Fruit fly (Drosophila melanogaster): ENCODE data around the gene lmgB.

The lmgB gene

dm6 chr2L:8572900-8573299 lies 44.5 kb upstream of the lmgB start (continued):
- TF ChIP-seq schlank (tag; optimal IDR thresholded peaks at IDR 0.05) = no peak
- no peak for TF ChIP-seq CG6272 (GFP tag; IDR thresholded peaks at IDR 0.05)
- TF ChIP-seq mam (GFP tag; optimal IDR thresholded peaks at IDR 0.05) = peak; percentile 38
- no peak for TF ChIP-seq fru (optimal IDR thresholded peaks at IDR 0.05)
- TF ChIP-seq ab (GFP tag; optimal IDR thresholded peaks at IDR 0.05) = no peak
- TF ChIP-seq zf30C (GFP tag; optimal IDR thresholded peaks at IDR 0.05) = peak; percentile 71
- TF ChIP-seq CG11723 (GFP tag; optimal IDR thresholded peaks at IDR 0.05) = no peak
- TF ChIP-seq CG15269 (tag; optimal IDR thresholded peaks at IDR 0.05) = peak; percentile 56
- TF ChIP-seq Dip3 (GFP tag; optimal IDR thresholded peaks at IDR 0.05) = no peak
- no peak for TF ChIP-seq sug (tag; optimal IDR thresholded peaks at IDR 0.05)
- TF ChIP-seq CG10979 (tag; optimal IDR thresholded peaks at IDR 0.05) = peak; percentile 61
- no peak for TF ChIP-seq danr (GFP tag; IDR thresholded peaks at IDR 0.05)
- no peak for TF ChIP-seq ro (GFP tag; IDR thresholded peaks at IDR 0.05)
- no peak for TF ChIP-seq HHEX (GFP tag; optimal IDR thresholded peaks at IDR 0.05)
- TF ChIP-seq dmrt99B (tag; optimal IDR thresholded peaks at IDR 0.05) = peak; percentile 66
- TF ChIP-seq Fer2 (tag; optimal IDR thresholded peaks at IDR 0.05) = no peak
- no peak for TF ChIP-seq CG33213 (GFP tag; optimal IDR thresholded peaks at IDR 0.05)
- TF ChIP-seq nom (GFP tag; optimal IDR thresholded peaks at IDR 0.05) = no peak
- peak; percentile 7 for TF ChIP-seq trem (tag; optimal IDR thresholded peaks at IDR 0.05)
- TF ChIP-seq Pdp1 (GFP tag; optimal IDR thresholded peaks at IDR 0.05) = peak; percentile 26 to 31
- TF ChIP-seq CTCF (GFP tag; optimal IDR thresholded peaks at IDR 0.05) = no peak
- peak; percentile 0 for TF ChIP-seq CG3407 (GFP tag; optimal IDR thresholded peaks at IDR 0.05)

- TF ChIP-seq CG16813 (GFP tag; IDR thresholded peaks at IDR 0.05; ENCODE audit: partially characterized antibody) (peak; percentile 39; the same call in 2 of the 3 replicates), CG10274 (GFP tag; optimal IDR thresholded peaks at IDR 0.05) (no peak), CG3281 (GFP tag; optimal IDR thresholded peaks at IDR 0.05) (peak; percentile 14), CG8281 (tag; optimal IDR thresholded peaks at IDR 0.05) (peak; percentile 18), bbx (GFP tag; IDR thresholded peaks at IDR 0.05; ENCODE audit: partially characterized antibody) (no peak), CG5245 (GFP tag; optimal IDR thresholded peaks at IDR 0.05) (no peak), CG15601 (tag; optimal IDR thresholded peaks at IDR 0.05) (no peak), HLH4C (GFP tag; IDR thresholded peaks at IDR 0.05; ENCODE audit: partially characterized antibody) (peak; percentile 46; the same call in 1 of the 3 replicates), CG17359 (tag; optimal IDR thresholded peaks at IDR 0.05) (no peak), CG12219 (GFP tag; optimal IDR thresholded peaks at IDR 0.05) (peak; percentile 2), cg (GFP tag; optimal IDR thresholded peaks at IDR 0.05) (peak; percentile 29), Bgb (GFP tag; IDR thresholded peaks at IDR 0.05; ENCODE audit: partially characterized antibody) (peak; percentile 43; the same call in 1 of the 2 replicates), zen2 (GFP tag; IDR thresholded peaks at IDR 0.05; ENCODE audit: partially characterized antibody) (no peak), CG14860 (GFP tag; IDR thresholded peaks at IDR 0.05; ENCODE audit: partially characterized antibody) (0 out of 3 replicates have a peak, but pooled peaks have one; percentile 28), CG13287 (GFP tag; IDR thresholded peaks at IDR 0.05; ENCODE audit: partially characterized antibody) (0 out of 2 replicates have a peak, but pooled peaks have one; percentile 23), HmgZ (tag; optimal IDR thresholded peaks at IDR 0.05) (peak; percentile 21), ci (GFP tag; IDR thresholded peaks at IDR 0.05) (0 out of 3 replicates have a peak, but pooled peaks have one; percentile 7), mld (GFP tag; IDR thresholded peaks at IDR 0.05; ENCODE audit: partially characterized antibody) (0 out of 3 replicates have a peak, but pooled peaks have one; percentile 52), MBD-R2 (GFP tag; IDR thresholded peaks at IDR 0.05) (no peak), eve (GFP tag; optimal IDR thresholded peaks at IDR 0.05) (peak in 1 of 2 experiments; percentile 59), CG18599 (GFP tag; optimal IDR thresholded peaks at IDR 0.05) (peak; percentile 18), Pdp1 (GFP tag; optimal IDR thresholded peaks at IDR 0.05) (no peak), Poxn (GFP tag; IDR thresholded peaks at IDR 0.05) (no peak), sd (tag; optimal IDR thresholded peaks at IDR 0.05) (peak; percentile 18), CG34376 (GFP tag; optimal IDR thresholded peaks at IDR 0.05) (peak; percentile 82), Bdp1 (GFP tag; optimal IDR thresholded peaks at IDR 0.05) (peak; percentile 96), CG18764 (GFP tag; optimal IDR thresholded peaks at IDR 0.05) (no peak), lab (GFP tag; optimal IDR thresholded peaks at IDR 0.05) (peak; percentile 29)
Measured at dm6 chr2L:8570408-8571072, 42.1 kb upstream of the lmgB start.
